Fruit fly (Drosophila melanogaster) whole organism: ENCODE measurements around the gene Eip78C.
A peak's percentile ranks its signal among the peaks of the same experiment; 100 is the strongest.

Experiments
- CG8478 ChIP-seq: fragments of >200 bp; optimal IDR thresholded peaks from 2 replicates; lab custom pipeline; 2018; ENCODE audit warnings: inconsistent platforms
- Dll ChIP-seq: fragments of >200 bp; optimal IDR thresholded peaks from 2 replicates; lab custom pipeline; 2017
- EcR ChIP-seq, 2 experiments: fragments of >200 bp; optimal IDR thresholded peaks; 2 replicates each; lab custom pipeline; 2017; ENCODE audit warnings: missing biosample characterization in 2 of 2, missing genetic modification characterization in 2 of 2, missing genetic modification reagents in 2 of 2
- pan ChIP-seq: fragments of >200 bp; optimal IDR thresholded peaks from 2 replicates; lab custom pipeline; 2017
- psq ChIP-seq: fragments of >200 bp; optimal IDR thresholded peaks from 2 replicates; lab custom pipeline; 2017
- usp ChIP-seq: fragments of >200 bp; optimal IDR thresholded peaks from 2 replicates; lab custom pipeline; 2017; ENCODE audit warnings: missing biosample characterization, missing genetic modification characterization, mixed read lengths

- TF ChIP-seq Dll (lab: Kevin White, UChicago): no peak
- TF ChIP-seq psq (lab: Kevin White, UChicago): no peak
- TF ChIP-seq pan (lab: Kevin White, UChicago): no peak
- TF ChIP-seq EcR (GFP tag; optimal IDR thresholded peaks at IDR 0.05; lab: Kevin White, UChicago): peak in 1 of 2 experiments; percentile 84
- no peak for TF ChIP-seq usp (GFP tag; lab: Kevin White, UChicago)
- TF ChIP-seq CG8478: no peak
Measured at dm6 chr3L:21238377-21238776, 12.0 kb downstream of the Eip78C start.
